Worm (Caenorhabditis elegans): Measurements from ENCODE around the gene max-1.

DNA sequence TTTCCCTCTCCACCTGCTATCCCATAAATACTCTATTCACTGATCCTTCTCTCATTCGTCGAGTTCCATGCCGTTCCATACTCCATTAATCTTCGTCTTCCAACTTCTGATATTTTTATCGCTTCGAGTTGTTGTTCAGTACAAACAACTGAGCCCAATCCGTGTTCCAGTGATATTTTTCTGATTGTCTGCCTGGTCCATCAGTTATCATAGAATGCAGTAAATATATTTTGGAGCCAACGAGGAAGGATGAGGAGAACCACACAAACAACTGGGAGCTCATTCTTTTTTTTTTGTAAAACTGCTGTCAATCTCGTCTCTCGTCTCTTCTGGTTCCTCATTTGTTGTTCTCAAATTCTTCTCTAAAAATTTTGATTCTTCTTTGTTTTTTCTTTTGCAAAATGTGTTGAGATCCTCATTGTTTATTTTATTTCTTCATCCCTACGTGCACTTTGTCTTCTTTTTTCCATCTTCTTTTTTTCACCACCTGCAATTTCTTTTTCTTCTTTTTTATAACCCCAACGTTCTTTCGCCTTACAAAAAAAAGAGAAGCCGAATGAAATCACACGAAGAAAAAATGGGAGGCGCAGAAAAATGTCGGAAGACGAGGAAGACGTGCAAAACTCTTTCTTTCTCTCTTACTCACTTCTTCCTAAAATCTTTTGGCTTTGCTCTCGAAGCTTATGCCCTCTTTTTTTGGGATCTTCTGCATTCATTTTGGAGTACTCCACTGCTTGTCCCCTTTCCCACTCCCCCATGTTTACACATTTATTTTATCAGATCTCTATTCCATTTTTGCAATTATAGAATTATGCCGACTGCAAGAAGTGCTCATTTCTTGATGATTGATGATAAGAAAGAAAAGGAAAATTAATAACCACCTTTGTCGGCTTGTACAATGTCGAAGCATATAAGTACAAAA, 36.0 kb downstream of the max-1 start:
- TF ChIP-seq ceh-9 (tag; optimal IDR thresholded peaks at IDR 0.05): no peak
- TF ChIP-seq pha-4 (tag; optimal IDR thresholded peaks at IDR 0.05): no peak
- TF ChIP-seq ceh-2 (tag; optimal IDR thresholded peaks at IDR 0.05): no peak
- no peak for TF ChIP-seq ama-1 (optimal IDR thresholded peaks at IDR 0.05)
- TF ChIP-seq nhr-11 (tag; optimal IDR thresholded peaks at IDR 0.05): no peak
- TF ChIP-seq unc-42 (tag; optimal IDR thresholded peaks at IDR 0.05): peak; percentile 31
